Fruit fly (Drosophila melanogaster) whole organism, prepupa: Measurements from ENCODE around the gene CG14795.

Experiments used
- Blimp-1 ChIP-seq: fragments of 200-800 bp; sonication (Bioruptor generic); optimal IDR thresholded peaks from 3 replicates; lab custom pipeline; 2017; ENCODE audit warnings: missing biosample characterization, missing genetic modification characterization, mild to moderate bottlenecking, moderate library complexity, missing genetic modification reagents
- CG10669 ChIP-seq: fragments of 200-800 bp; sonication (Bioruptor generic); optimal IDR thresholded peaks from 3 replicates; lab custom pipeline; 2018; ENCODE audit warnings: missing biosample characterization, mild to moderate bottlenecking, missing genetic modification characterization, moderate library complexity
- CG11294 ChIP-seq: fragments of 200-800 bp; sonication (Bioruptor generic); IDR thresholded peaks from 2 replicates; pipeline ENCODE4 v1.3.6; 2022; ENCODE audit warnings: missing biosample characterization, missing genetic modification characterization
- CG11902 ChIP-seq: fragments of 200-800 bp; sonication (Bioruptor generic); optimal IDR thresholded peaks from 3 replicates; lab custom pipeline; 2016; ENCODE audit warnings: missing biosample characterization, missing genetic modification characterization
- CG1621 ChIP-seq: fragments of 200-800 bp; sonication (Bioruptor generic); optimal IDR thresholded peaks from 3 replicates; lab custom pipeline; 2018; ENCODE audit warnings: missing biosample characterization, mild to moderate bottlenecking, missing genetic modification characterization
- CG16779 ChIP-seq: fragments of 200-800 bp; sonication (Bioruptor generic); optimal IDR thresholded peaks from 3 replicates; lab custom pipeline; 2017; ENCODE audit warnings: missing biosample characterization, mild to moderate bottlenecking, missing genetic modification characterization
- CG3032 ChIP-seq: fragments of 200-800 bp; optimal IDR thresholded peaks from 2 replicates; lab custom pipeline; 2019; ENCODE audit warnings: missing biosample characterization, mild to moderate bottlenecking, missing genetic modification characterization, moderate library complexity
- CG31627 ChIP-seq: fragments of 200-800 bp; sonication (Bioruptor generic); optimal IDR thresholded peaks from 3 replicates; lab custom pipeline; 2016; ENCODE audit warnings: missing biosample characterization, missing genetic modification characterization
- CG34406 ChIP-seq: fragments of 200-800 bp; sonication (Bioruptor generic); optimal IDR thresholded peaks from 3 replicates; lab custom pipeline; 2016; ENCODE audit warnings: missing biosample characterization, missing genetic modification characterization
- CG3919 ChIP-seq: fragments of 200-800 bp; sonication (Bioruptor generic); optimal IDR thresholded peaks from 3 replicates; lab custom pipeline; 2016; ENCODE audit warnings: missing biosample characterization, missing genetic modification characterization
- CG4318 ChIP-seq: fragments of 200-800 bp; sonication (Bioruptor generic); optimal IDR thresholded peaks from 3 replicates; lab custom pipeline; 2017; ENCODE audit warnings: missing biosample characterization, mild to moderate bottlenecking, missing genetic modification characterization
- CG6163 ChIP-seq: fragments of 200-800 bp; sonication (Bioruptor generic); IDR thresholded peaks from 3 replicates; pipeline ENCODE4 v1.3.6; 2022; ENCODE audit warnings: missing biosample characterization, missing genetic modification characterization
- CG6276 ChIP-seq: fragments of 200-800 bp; sonication (Bioruptor generic); optimal IDR thresholded peaks from 2 replicates; lab custom pipeline; 2017; ENCODE audit warnings: missing biosample characterization, mild to moderate bottlenecking, missing genetic modification characterization
- CG6792 ChIP-seq: fragments of 200-800 bp; sonication (Bioruptor generic); optimal IDR thresholded peaks from 3 replicates; lab custom pipeline; 2016; ENCODE audit warnings: missing biosample characterization, missing genetic modification characterization
- CG6854 ChIP-seq: fragments of 200-800 bp; sonication (Bioruptor generic); optimal IDR thresholded peaks from 2 replicates; lab custom pipeline; 2017; ENCODE audit warnings: missing biosample characterization, mild to moderate bottlenecking, missing genetic modification characterization
- CG7368 ChIP-seq: fragments of 200-800 bp; sonication (Bioruptor generic); optimal IDR thresholded peaks from 3 replicates; lab custom pipeline; 2016; ENCODE audit warnings: missing biosample characterization, missing genetic modification characterization
- CG8119 ChIP-seq: fragments of 200-800 bp; sonication (Bioruptor generic); IDR thresholded peaks from 3 replicates; pipeline ENCODE4 v1.3.6; 2022; ENCODE audit warnings: missing biosample characterization, missing genetic modification characterization
- CG8632 ChIP-seq: fragments of 200-800 bp; sonication (Bioruptor generic); optimal IDR thresholded peaks from 3 replicates; lab custom pipeline; 2016; ENCODE audit warnings: missing biosample characterization, missing genetic modification characterization
- CG9139 ChIP-seq: fragments of 200-800 bp; sonication (Bioruptor generic); optimal IDR thresholded peaks from 3 replicates; lab custom pipeline; 2017; ENCODE audit warnings: missing biosample characterization, mild to moderate bottlenecking, missing genetic modification characterization
- Eip75B ChIP-seq: fragments of 200-800 bp; sonication (Bioruptor generic); optimal IDR thresholded peaks from 3 replicates; lab custom pipeline; 2016; ENCODE audit warnings: missing biosample characterization, missing genetic modification characterization
- Ets96B ChIP-seq: fragments of 200-800 bp; optimal IDR thresholded peaks from 2 replicates; lab custom pipeline; 2019; ENCODE audit warnings: missing biosample characterization, mild to moderate bottlenecking, missing genetic modification characterization, moderate library complexity
- Gug ChIP-seq: fragments of 200-800 bp; sonication (Bioruptor generic); IDR thresholded peaks from 2 replicates; pipeline ENCODE4 v1.3.6; 2022; ENCODE audit warnings: missing biosample characterization, missing genetic modification characterization
- Hr38 ChIP-seq: sonication (Bioruptor generic); optimal IDR thresholded peaks from 2 replicates; lab custom pipeline; 2016; ENCODE audit warnings: missing biosample characterization, missing genetic modification characterization
- Hr39 ChIP-seq: fragments of 200-800 bp; sonication (Bioruptor generic); optimal IDR thresholded peaks from 2 replicates; lab custom pipeline; 2016; ENCODE audit warnings: missing biosample characterization, missing genetic modification characterization
- Hr4 ChIP-seq: fragments of 200-800 bp; sonication (Bioruptor generic); optimal IDR thresholded peaks from 3 replicates; lab custom pipeline; 2016; ENCODE audit warnings: missing biosample characterization, missing genetic modification characterization
- Lpt ChIP-seq: fragments of 200-800 bp; sonication (Bioruptor generic); optimal IDR thresholded peaks from 3 replicates; lab custom pipeline; 2016; ENCODE audit warnings: missing biosample characterization, missing genetic modification characterization
- Met ChIP-seq: fragments of 200-800 bp; sonication (Bioruptor generic); optimal IDR thresholded peaks from 3 replicates; lab custom pipeline; 2016; ENCODE audit warnings: missing biosample characterization, missing genetic modification characterization
- Smox ChIP-seq: fragments of 200-800 bp; sonication (Bioruptor generic); optimal IDR thresholded peaks from 3 replicates; lab custom pipeline; 2016; ENCODE audit warnings: missing biosample characterization, missing genetic modification characterization
- Sox15 ChIP-seq: fragments of 200-800 bp; sonication (Bioruptor generic); optimal IDR thresholded peaks from 3 replicates; lab custom pipeline; 2016; ENCODE audit warnings: missing biosample characterization, missing genetic modification characterization
- achi ChIP-seq: fragments of 200-800 bp; sonication (Bioruptor generic); optimal IDR thresholded peaks from 3 replicates; lab custom pipeline; 2016; ENCODE audit warnings: missing biosample characterization, missing genetic modification characterization
- acj6 ChIP-seq: fragments of 200-800 bp; sonication (Bioruptor generic); optimal IDR thresholded peaks from 3 replicates; lab custom pipeline; 2016; ENCODE audit warnings: missing biosample characterization, missing genetic modification characterization
- cyc ChIP-seq: fragments of 200-800 bp; sonication (Bioruptor generic); optimal IDR thresholded peaks from 3 replicates; lab custom pipeline; 2016; ENCODE audit warnings: missing biosample characterization, missing genetic modification characterization
- eg ChIP-seq: fragments of 200-800 bp; sonication (Bioruptor generic); IDR thresholded peaks from 3 replicates; pipeline ENCODE4 v1.3.6; 2022; ENCODE audit warnings: missing biosample characterization, missing genetic modification characterization
- esn ChIP-seq: fragments of 200-800 bp; sonication (Bioruptor generic); optimal IDR thresholded peaks from 2 replicates; lab custom pipeline; 2016; ENCODE audit warnings: missing biosample characterization, mild to moderate bottlenecking, missing genetic modification characterization, moderate library complexity
- fd59A ChIP-seq: fragments of 200-800 bp; sonication (Bioruptor generic); optimal IDR thresholded peaks from 2 replicates; lab custom pipeline; 2017; ENCODE audit warnings: missing biosample characterization, mild to moderate bottlenecking, missing genetic modification characterization, missing genetic modification reagents
- fd85E ChIP-seq: fragments of 200-800 bp; sonication (Bioruptor generic); optimal IDR thresholded peaks from 3 replicates; lab custom pipeline; 2016; ENCODE audit warnings: missing biosample characterization, missing genetic modification characterization
- net ChIP-seq: fragments of 200-800 bp; sonication (Bioruptor generic); optimal IDR thresholded peaks from 3 replicates; lab custom pipeline; 2016; ENCODE audit warnings: missing biosample characterization, missing genetic modification characterization
- pdm3 ChIP-seq: fragments of 200-800 bp; sonication (Bioruptor generic); optimal IDR thresholded peaks from 3 replicates; lab custom pipeline; 2016; ENCODE audit warnings: missing biosample characterization, missing genetic modification characterization
- spab ChIP-seq: fragments of 200-800 bp; sonication (Bioruptor generic); optimal IDR thresholded peaks from 2 replicates; lab custom pipeline; 2017; ENCODE audit warnings: missing biosample characterization, mild to moderate bottlenecking, missing genetic modification characterization, missing genetic modification reagents
- ss ChIP-seq, 2 experiments: fragments of 200-800 bp; sonication (Bioruptor generic); optimal IDR thresholded peaks; 2 replicates in 1 of 2; 3 replicates in 1 of 2; lab custom pipeline; 2017 to 2018; ENCODE audit warnings: mild to moderate bottlenecking in 2 of 2, missing biosample characterization in 2 of 2, missing genetic modification characterization in 2 of 2, moderate library complexity in 1 of 2
- svp ChIP-seq: fragments of 200-800 bp; sonication (Bioruptor generic); peaks from one replicate; lab custom pipeline; 2016; ENCODE audit warnings: missing biosample characterization, missing genetic modification characterization
- topi ChIP-seq: fragments of 200-800 bp; sonication (Bioruptor generic); optimal IDR thresholded peaks from 3 replicates; lab custom pipeline; 2016; ENCODE audit warnings: missing biosample characterization, missing genetic modification characterization

Gene CG14795

dm6 chrX:1470562-1470961 is 42.0 kb downstream of the CG14795 start, which contains the start of gene pck (continued):
- TF ChIP-seq CG7368 (GFP tag; lab: Kevin White, UChicago) (peak; percentile 51), topi (GFP tag; lab: Kevin White, UChicago) (peak; percentile 65), Smox (peak; percentile 65), Lpt (GFP tag; lab: Kevin White, UChicago) (peak; percentile 15), Gug (no peak; the same call in 1 of the 2 replicates), CG9139 (no peak), CG11902 (GFP tag; lab: Kevin White, UChicago) (peak; percentile 11), Hr39 (GFP tag; lab: Kevin White, UChicago) (peak; percentile 56), CG6854 (GFP tag; lab: Kevin White, UChicago) (no peak), CG8632 (peak; percentile 41), cyc (GFP tag; lab: Kevin White, UChicago) (peak; percentile 66)

dm6 chrX:1469717-1470116 is 42.9 kb downstream of the CG14795 start, which contains the start of gene CG32808:
Gene CG32808, minus strand, starts transcription at chrX:1469817.
- TF ChIP-seq svp (GFP tag; lab: Kevin White, UChicago) (no peak), CG16779 (no peak)
- TF ChIP-seq, all 60 proteins: peak for 0

- no peak for TF ChIP-seq CG34406
- TF ChIP-seq CG6792 (GFP tag; lab: Kevin White, UChicago), result no peak
- no peak for TF ChIP-seq CG1621 (tag; lab: Kevin White, UChicago)
- no peak for TF ChIP-seq pdm3 (GFP tag; lab: Kevin White, UChicago)
- no peak for TF ChIP-seq Blimp-1 (GFP tag; lab: Kevin White, UChicago)
- no peak for TF ChIP-seq Gug
- TF ChIP-seq fd85E, result no peak
- no peak for TF ChIP-seq acj6 (GFP tag; lab: Kevin White, UChicago)
- TF ChIP-seq Sox15, result no peak
- no peak for TF ChIP-seq CG3919 (GFP tag; lab: Kevin White, UChicago)
- TF ChIP-seq CG8119 (GFP tag; lab: Robert Waterston, UW), result no peak
These were observed 45.3 kb downstream of the CG14795 start, which contains the start of gene CG14778 for dm6 chrX:1467382-1467592. Gene CG14778, plus strand, starts transcription at chrX:1467493.

- TF ChIP-seq Met, result peak; percentile 0
- TF ChIP-seq achi (GFP tag; lab: Kevin White, UChicago), result no peak
- no peak for TF ChIP-seq esn (GFP tag; lab: Kevin White, UChicago)
- TF ChIP-seq CG16779, result peak; percentile 34
- TF ChIP-seq eg, result no peak
- TF ChIP-seq CG11294 (GFP tag; lab: Robert Waterston, UW), result 0 out of 2 replicates have a peak, but pooled peaks have one; percentile 1
- TF ChIP-seq ss (GFP tag; optimal IDR thresholded peaks at IDR 0.05; lab: Kevin White, UChicago), result peak in 1 of 2 experiments; percentile 16
- no peak for TF ChIP-seq Lpt (GFP tag; lab: Kevin White, UChicago)
- TF ChIP-seq Eip75B (GFP tag; lab: Kevin White, UChicago), result no peak
- TF ChIP-seq Hr38 (GFP tag; lab: Kevin White, UChicago), result no peak
These were observed 45.9 kb downstream of the CG14795 start for dm6 chrX:1466505-1467381.

dm6 chrX:1465707-1466504 is 46.7 kb downstream of the CG14795 start, which contains the start of the genes O-fut2 and CG14777:
Gene O-fut2, minus strand, starts transcription at chrX:1465996.
Gene CG14777, plus strand, starts transcription at chrX:1466134.
- peak; percentile 69 for TF ChIP-seq CG8119 (GFP tag; lab: Robert Waterston, UW)
- peak; percentile 69 for TF ChIP-seq CG6163 (GFP tag; lab: Robert Waterston, UW)
- TF ChIP-seq CG4318 (GFP tag; lab: Kevin White, UChicago), result no peak
- TF ChIP-seq spab (GFP tag; lab: Kevin White, UChicago), result no peak
- TF ChIP-seq Ets96B (tag; lab: Kevin White, UChicago), result peak; percentile 13
- peak; percentile 81 for TF ChIP-seq pdm3 (GFP tag; lab: Kevin White, UChicago)
- TF ChIP-seq CG3032 (tag; lab: Kevin White, UChicago), result peak; percentile 32
- peak; percentile 43 for TF ChIP-seq Sox15
- peak; percentile 31 for TF ChIP-seq Lpt (GFP tag; lab: Kevin White, UChicago)
- TF ChIP-seq CG6276 (GFP tag; lab: Kevin White, UChicago), result no peak
- peak; percentile 57 for TF ChIP-seq Eip75B (GFP tag; lab: Kevin White, UChicago)
- peak; percentile 77 for TF ChIP-seq eg
- peak; percentile 67 for TF ChIP-seq Hr4 (GFP tag; lab: Kevin White, UChicago)
- TF ChIP-seq net (GFP tag; lab: Kevin White, UChicago), result no peak
- TF ChIP-seq CG31627 (GFP tag; lab: Kevin White, UChicago), result peak; percentile 59
- no peak for TF ChIP-seq CG10669
- peak; percentile 18 for TF ChIP-seq fd59A (GFP tag; lab: Kevin White, UChicago)
- no peak for TF ChIP-seq Blimp-1 (GFP tag; lab: Kevin White, UChicago)
- no peak for TF ChIP-seq CG1621 (tag; lab: Kevin White, UChicago)
